Fruit fly (Drosophila melanogaster) whole organism, embryonic: Measurements from ENCODE around the gene CG5828.
A peak's percentile ranks its signal among the peaks of the same experiment; 100 is the strongest.

Experiments
- Bgb ChIP-seq: fragments of 200-800 bp; sonication (Bioruptor generic); IDR thresholded peaks from 2 replicates; pipeline ENCODE4 v1.3.6; 2022; ENCODE audit warnings: missing biosample characterization, missing genetic modification characterization; ENCODE audit not compliant: partially characterized antibody
- CG10147 ChIP-seq: fragments of 200-800 bp; sonication (Bioruptor generic); optimal IDR thresholded peaks from 2 replicates; lab custom pipeline; 2019; ENCODE audit warnings: missing biosample characterization, mild to moderate bottlenecking, missing genetic modification characterization, moderate library complexity
- CG10209 ChIP-seq: fragments of 200-800 bp; sonication (Bioruptor generic); optimal IDR thresholded peaks from 3 replicates; lab custom pipeline; 2017; ENCODE audit warnings: missing biosample characterization, mild to moderate bottlenecking, missing genetic modification characterization, missing genetic modification reagents
- CG10959 ChIP-seq: fragments of 200-800 bp; sonication (Bioruptor generic); IDR thresholded peaks from 2 replicates; pipeline ENCODE4 v1.3.6; 2022; ENCODE audit warnings: missing biosample characterization, missing genetic modification characterization
- CG11093 ChIP-seq: fragments of 200-800 bp; sonication (Bioruptor generic); IDR thresholded peaks from 3 replicates; pipeline ENCODE4 v1.3.6; 2022; ENCODE audit warnings: missing biosample characterization, missing genetic modification characterization
- CG11398 ChIP-seq: fragments of 200-800 bp; sonication (Bioruptor generic); optimal IDR thresholded peaks from 2 replicates; lab custom pipeline; 2016; ENCODE audit warnings: missing biosample characterization, missing genetic modification characterization
- CG11504 ChIP-seq: fragments of 200-800 bp; sonication (Bioruptor generic); optimal IDR thresholded peaks from 3 replicates; lab custom pipeline; 2019; ENCODE audit warnings: missing biosample characterization, mild to moderate bottlenecking, missing genetic modification characterization, moderate library complexity
- CG12391 ChIP-seq: fragments of 200-800 bp; sonication (Bioruptor generic); optimal IDR thresholded peaks from 3 replicates; lab custom pipeline; 2018; ENCODE audit warnings: missing biosample characterization, mild to moderate bottlenecking, missing genetic modification characterization, moderate library complexity
- CG15269 ChIP-seq: fragments of 200-800 bp; sonication (Bioruptor generic); optimal IDR thresholded peaks from 2 replicates; lab custom pipeline; 2018; ENCODE audit warnings: missing biosample characterization, mild to moderate bottlenecking, missing genetic modification characterization, moderate library complexity
- CG1603 ChIP-seq: fragments of 200-800 bp; sonication (Bioruptor generic); optimal IDR thresholded peaks from 2 replicates; lab custom pipeline; 2019; ENCODE audit warnings: missing biosample characterization, mild to moderate bottlenecking, missing genetic modification characterization, moderate library complexity
- CG17359 ChIP-seq: fragments of 200-800 bp; sonication (Bioruptor generic); optimal IDR thresholded peaks from 3 replicates; lab custom pipeline; 2018; ENCODE audit warnings: missing biosample characterization, mild to moderate bottlenecking, missing genetic modification characterization, moderate library complexity
- CG1832 ChIP-seq: fragments of 200-800 bp; sonication (Bioruptor generic); optimal IDR thresholded peaks from 2 replicates; lab custom pipeline; 2017; ENCODE audit warnings: missing biosample characterization, mild to moderate bottlenecking, missing genetic modification characterization, inconsistent platforms
- CG18764 ChIP-seq: fragments of 200-800 bp; sonication (Bioruptor generic); optimal IDR thresholded peaks from 3 replicates; lab custom pipeline; 2016; ENCODE audit warnings: missing biosample characterization, missing genetic modification characterization
- CG2199 ChIP-seq: fragments of 200-800 bp; sonication (Bioruptor generic); IDR thresholded peaks from 3 replicates; pipeline ENCODE4 v1.3.6; 2022; ENCODE audit warnings: missing biosample characterization, missing genetic modification characterization
- CG2712 ChIP-seq: fragments of 200-800 bp; optimal IDR thresholded peaks from 3 replicates; lab custom pipeline; 2019; ENCODE audit warnings: missing biosample characterization, mild to moderate bottlenecking, missing genetic modification characterization, moderate library complexity
- CG31441 ChIP-seq: fragments of 200-800 bp; sonication (Bioruptor generic); IDR thresholded peaks from 2 replicates; pipeline ENCODE4 v1.3.6; 2022; ENCODE audit warnings: missing biosample characterization, missing genetic modification characterization
- CG34224 ChIP-seq: fragments of 200-800 bp; sonication (Bioruptor generic); IDR thresholded peaks from 3 replicates; pipeline ENCODE4 v1.3.6; 2022; ENCODE audit warnings: missing biosample characterization, missing genetic modification characterization; ENCODE audit not compliant: partially characterized antibody
- CG9876 ChIP-seq: fragments of 200-800 bp; sonication (Bioruptor generic); optimal IDR thresholded peaks from 2 replicates; lab custom pipeline; 2016; ENCODE audit warnings: missing biosample characterization, missing genetic modification characterization
- D19A ChIP-seq: fragments of 200-800 bp; optimal IDR thresholded peaks from 3 replicates; lab custom pipeline; 2019; ENCODE audit warnings: missing biosample characterization, mild to moderate bottlenecking, missing genetic modification characterization, moderate library complexity
- D19B ChIP-seq: fragments of 200-800 bp; sonication (Bioruptor generic); optimal IDR thresholded peaks from 2 replicates; lab custom pipeline; 2017; ENCODE audit warnings: missing biosample characterization, mild to moderate bottlenecking, missing genetic modification characterization
- Dbx ChIP-seq: fragments of 200-800 bp; sonication (Bioruptor generic); IDR thresholded peaks from 3 replicates; pipeline ENCODE4 v1.3.6; 2022; ENCODE audit warnings: missing biosample characterization, missing genetic modification characterization
- Drgx ChIP-seq: fragments of 200-800 bp; sonication (Bioruptor generic); IDR thresholded peaks from 2 replicates; pipeline ENCODE4 v1.3.6; 2022; ENCODE audit warnings: missing biosample characterization, missing genetic modification characterization
- Hr78 ChIP-seq, 2 experiments: fragments of 200-800 bp in 1 of 2; fragments of >200 bp in 1 of 2; sonication (Bioruptor generic) in 1 of 2; optimal IDR thresholded peaks; 2 replicates each; lab custom pipeline; 2017 to 2019; ENCODE audit warnings: missing biosample characterization in 2 of 2, missing genetic modification characterization in 2 of 2, mild to moderate bottlenecking in 1 of 2, moderate library complexity in 1 of 2
- Kr ChIP-seq: fragments of 200-800 bp; sonication (Bioruptor generic); optimal IDR thresholded peaks from 2 replicates; lab custom pipeline; 2017; ENCODE audit warnings: missing biosample characterization, mild to moderate bottlenecking, missing genetic modification characterization
- NC2α ChIP-seq: fragments of 200-800 bp; sonication (Bioruptor generic); optimal IDR thresholded peaks from 2 replicates; lab custom pipeline; 2016; ENCODE audit warnings: missing biosample characterization, missing genetic modification characterization
- Oli ChIP-seq: fragments of 200-800 bp; sonication (Bioruptor generic); optimal IDR thresholded peaks from 2 replicates; lab custom pipeline; 2018; ENCODE audit warnings: missing biosample characterization, mild to moderate bottlenecking, missing genetic modification characterization, moderate library complexity
- Side ChIP-seq: fragments of 200-800 bp; sonication (Bioruptor generic); optimal IDR thresholded peaks from 2 replicates; lab custom pipeline; 2016; ENCODE audit warnings: missing biosample characterization, missing genetic modification characterization
- Sox102F ChIP-seq: fragments of 200-800 bp; sonication (Bioruptor generic); optimal IDR thresholded peaks from 2 replicates; lab custom pipeline; 2018; ENCODE audit warnings: missing biosample characterization, mild to moderate bottlenecking, missing genetic modification characterization, moderate library complexity
- Sry-δ ChIP-seq: fragments of 200-800 bp; sonication (Bioruptor generic); optimal IDR thresholded peaks from 2 replicates; lab custom pipeline; 2016; ENCODE audit warnings: missing biosample characterization, missing genetic modification characterization
- abd-A ChIP-seq: fragments of 200-800 bp; sonication (Bioruptor generic); optimal IDR thresholded peaks from 3 replicates; lab custom pipeline; 2019; ENCODE audit warnings: missing biosample characterization, mild to moderate bottlenecking, missing genetic modification characterization, moderate library complexity
- bbx ChIP-seq: fragments of 200-800 bp; sonication (Bioruptor generic); IDR thresholded peaks from 2 replicates; pipeline ENCODE4 v1.3.6; 2022; ENCODE audit warnings: missing biosample characterization, missing genetic modification characterization; ENCODE audit not compliant: partially characterized antibody
- chinmo ChIP-seq: fragments of 200-800 bp; sonication (Bioruptor generic); IDR thresholded peaks from 4 replicates; pipeline ENCODE4 v1.3.6; 2022; ENCODE audit warnings: missing biosample characterization, missing genetic modification characterization; ENCODE audit not compliant: partially characterized antibody
- disco-r ChIP-seq: fragments of 200-800 bp; sonication (Bioruptor generic); optimal IDR thresholded peaks from 2 replicates; lab custom pipeline; 2016; ENCODE audit warnings: missing biosample characterization, missing genetic modification characterization
- fd96Cb ChIP-seq: fragments of 200-800 bp; sonication (Bioruptor generic); optimal IDR thresholded peaks from 2 replicates; lab custom pipeline; 2018; ENCODE audit warnings: missing biosample characterization, mild to moderate bottlenecking, missing genetic modification characterization, moderate library complexity
- fru ChIP-seq: fragments of >200 bp; optimal IDR thresholded peaks from 2 replicates; lab custom pipeline; 2017
- gce ChIP-seq: fragments of 200-800 bp; sonication (Bioruptor generic); IDR thresholded peaks from 3 replicates; pipeline ENCODE4 v1.3.6; 2022; ENCODE audit warnings: missing biosample characterization, missing genetic modification characterization
- grau ChIP-seq: fragments of 200-800 bp; optimal IDR thresholded peaks from 3 replicates; lab custom pipeline; 2019; ENCODE audit warnings: missing biosample characterization, mild to moderate bottlenecking, missing genetic modification characterization, moderate library complexity
- her ChIP-seq: fragments of 200-800 bp; sonication (Bioruptor generic); optimal IDR thresholded peaks from 2 replicates; lab custom pipeline; 2016; ENCODE audit warnings: missing biosample characterization, missing genetic modification characterization
- ind ChIP-seq: fragments of 200-800 bp; sonication (Bioruptor generic); optimal IDR thresholded peaks from 3 replicates; lab custom pipeline; 2016; ENCODE audit warnings: missing biosample characterization, missing genetic modification characterization
- lola ChIP-seq, 3 experiments: fragments of >200 bp in 2 of 3; fragments of 200-800 bp in 1 of 3; sonication (Bioruptor generic) in 1 of 3; optimal IDR thresholded peaks; 2 replicates each; lab custom pipeline; 2017 to 2019; ENCODE audit warnings: missing biosample characterization in 3 of 3, missing genetic modification characterization in 3 of 3, mild to moderate bottlenecking in 1 of 3, moderate library complexity in 1 of 3
- nom ChIP-seq: fragments of 200-800 bp; sonication (Bioruptor generic); optimal IDR thresholded peaks from 2 replicates; lab custom pipeline; 2017; ENCODE audit warnings: missing biosample characterization, missing genetic modification characterization, mild to moderate bottlenecking, moderate library complexity, missing genetic modification reagents
- phol ChIP-seq: fragments of 200-800 bp; sonication (Bioruptor generic); optimal IDR thresholded peaks from 3 replicates; lab custom pipeline; 2018; ENCODE audit warnings: missing biosample characterization, mild to moderate bottlenecking, missing genetic modification characterization, moderate library complexity
- sens ChIP-seq: fragments of 200-800 bp; sonication (Bioruptor generic); peaks from one replicate; lab custom pipeline; 2016; ENCODE audit warnings: missing biosample characterization, missing genetic modification characterization
- seq ChIP-seq: fragments of 200-800 bp; sonication (Bioruptor generic); IDR thresholded peaks from 2 replicates; pipeline ENCODE4 v1.3.6; 2022; ENCODE audit warnings: missing biosample characterization, missing genetic modification characterization
- stc ChIP-seq: fragments of 200-800 bp; sonication (Bioruptor generic); IDR thresholded peaks from 2 replicates; pipeline ENCODE4 v1.3.6; 2022; ENCODE audit warnings: missing biosample characterization, missing genetic modification characterization
- tll ChIP-seq, 2 experiments: fragments of 200-800 bp in 1 of 2; fragments of >200 bp in 1 of 2; sonication (Bioruptor generic) in 1 of 2; optimal IDR thresholded peaks; 2 replicates each; lab custom pipeline; 2017 to 2019; ENCODE audit warnings: missing biosample characterization in 2 of 2, missing genetic modification characterization in 2 of 2, mild to moderate bottlenecking in 1 of 2, moderate library complexity in 1 of 2
- zf30C ChIP-seq: fragments of 200-800 bp; sonication (Bioruptor generic); optimal IDR thresholded peaks from 3 replicates; lab custom pipeline; 2018; ENCODE audit warnings: missing biosample characterization, mild to moderate bottlenecking, missing genetic modification characterization

Gene CG5828

DNA sequence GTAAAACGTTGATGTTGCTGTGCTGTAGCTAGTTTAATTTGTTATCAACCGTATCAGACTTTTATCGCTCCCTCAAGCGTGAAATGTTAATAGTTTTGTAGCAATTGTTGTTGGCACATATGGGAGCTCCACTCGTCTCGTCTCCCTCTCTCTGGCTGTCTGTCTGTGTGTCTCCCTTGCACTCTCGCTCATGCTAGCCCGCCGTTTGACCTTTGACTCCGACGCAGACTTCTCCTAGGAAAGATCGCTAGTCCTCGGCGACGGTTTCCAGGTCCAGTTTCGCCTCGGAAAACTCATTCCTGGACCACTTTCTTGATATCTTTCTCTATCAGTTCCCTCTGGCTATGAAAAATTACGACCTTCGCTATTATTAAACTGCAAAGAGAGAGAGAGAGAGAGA is 14.6 kb upstream of the CG5828 start (continued):
- TF ChIP-seq Hr78 (GFP tag; optimal IDR thresholded peaks at IDR 0.05; lab: Kevin White, UChicago) = peak in 1 of 2 experiments; percentile 94
- TF ChIP-seq CG18764 = no peak
- no peak for TF ChIP-seq CG1603 (tag; lab: Kevin White, UChicago)
- TF ChIP-seq disco-r (GFP tag; lab: Kevin White, UChicago) = no peak
- TF ChIP-seq CG11093 = no peak
- TF ChIP-seq her = no peak
- peak; percentile 38 for TF ChIP-seq CG1832 (GFP tag; lab: Kevin White, UChicago)
- no peak for TF ChIP-seq CG11504 (tag; lab: Kevin White, UChicago)
- TF ChIP-seq D19B (GFP tag; lab: Kevin White, UChicago) = no peak
- no peak for TF ChIP-seq CG11398 (GFP tag; lab: Kevin White, UChicago)

DNA sequence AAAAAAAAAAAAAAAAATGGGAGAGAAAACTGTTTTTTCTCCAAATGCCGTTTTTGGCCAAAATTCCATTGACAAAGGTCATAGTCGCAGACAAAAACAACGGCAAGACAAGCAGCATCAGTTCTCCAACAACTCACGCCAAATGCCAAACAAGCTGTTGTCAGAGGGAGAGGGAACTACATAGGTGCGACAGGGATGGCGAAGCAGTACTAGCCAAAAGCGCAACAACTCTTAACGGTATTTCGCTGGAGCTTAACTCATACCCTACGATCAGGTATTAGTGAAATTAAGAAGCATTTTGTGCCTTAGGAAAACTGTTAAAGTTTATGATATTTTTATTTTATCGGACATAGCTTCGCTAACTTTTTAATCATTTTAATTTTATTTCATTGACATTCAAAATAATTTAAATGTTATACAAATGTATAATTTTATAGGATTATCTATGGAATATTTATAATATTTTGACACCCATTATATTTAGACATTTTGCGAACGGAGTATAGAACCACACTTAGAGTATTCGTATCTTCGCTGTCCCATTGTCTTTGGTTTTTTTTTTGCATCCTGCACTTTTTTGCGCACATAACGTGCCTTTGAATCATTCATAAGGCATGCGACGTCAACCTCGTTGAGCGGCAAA is 13.4 kb upstream of the CG5828 start:
- TF ChIP-seq Drgx (GFP tag; lab: Robert Waterston, UW) (peak; percentile 87), bbx (GFP tag; lab: Robert Waterston, UW) (no peak), CG15269 (tag; lab: Kevin White, UChicago) (peak; percentile 32), abd-A (no peak), zf30C (GFP tag; lab: Kevin White, UChicago) (no peak), Sry-δ (GFP tag; lab: Kevin White, UChicago) (no peak), CG34224 (GFP tag; lab: Robert Waterston, UW) (no peak), Hr78 (GFP tag; optimal IDR thresholded peaks at IDR 0.05; lab: Kevin White, UChicago) (peak in 1 of 2 experiments; percentile 2), CG2712 (tag; lab: Kevin White, UChicago) (peak; percentile 14), CG12391 (peak; percentile 16), chinmo (GFP tag; lab: Robert Waterston, UW) (0 out of 4 replicates have a peak, but pooled peaks have one; percentile 20), fd96Cb (tag; lab: Kevin White, UChicago) (no peak), Side (no peak), ind (GFP tag; lab: Kevin White, UChicago) (peak; percentile 10), CG31441 (GFP tag; lab: Robert Waterston, UW) (peak; percentile 44; the same call in 1 of the 2 replicates), stc (GFP tag; lab: Robert Waterston, UW) (peak; percentile 18; the same call in 1 of the 2 replicates), Kr (GFP tag; lab: Kevin White, UChicago) (no peak), CG2199 (GFP tag; lab: Robert Waterston, UW) (no peak), fru (no peak), nom (GFP tag; lab: Kevin White, UChicago) (peak; percentile 65), CG10959 (GFP tag; lab: Robert Waterston, UW) (no peak), NC2α (GFP tag; lab: Kevin White, UChicago) (no peak), gce (0 out of 3 replicates have a peak, but pooled peaks have one; percentile 10), D19A (peak; percentile 48), Sox102F (GFP tag; lab: Kevin White, UChicago) (peak; percentile 62), tll (GFP tag; optimal IDR thresholded peaks at IDR 0.05; lab: Kevin White, UChicago) (no peak), seq (GFP tag; lab: Robert Waterston, UW) (no peak), Oli (tag; lab: Kevin White, UChicago) (peak; percentile 32), Dbx (GFP tag; lab: Robert Waterston, UW) (no peak), phol (tag; lab: Kevin White, UChicago) (peak; percentile 45), Bgb (GFP tag; lab: Robert Waterston, UW) (no peak), sens (peak; percentile 59), CG9876 (GFP tag; lab: Kevin White, UChicago) (no peak), lola (GFP tag; optimal IDR thresholded peaks at IDR 0.05; lab: Kevin White, UChicago) (no peak), CG10147 (peak; percentile 2), grau (tag; lab: Kevin White, UChicago) (peak; percentile 16), CG1832 (GFP tag; lab: Kevin White, UChicago) (peak; percentile 14), CG17359 (tag; lab: Kevin White, UChicago) (peak; percentile 20), CG10209 (GFP tag; lab: Kevin White, UChicago) (peak; percentile 4)
